Worm (Caenorhabditis elegans) whole organism, L1 larva: ENCODE results near the gene ZC416.2.

Experiments
- Y116A8C.19 ChIP-seq: sonication (generic microtip); optimal IDR thresholded peaks from 2 replicates; lab custom pipeline; 2016; ENCODE audit warnings: missing compliant biosample characterization, missing genetic modification characterization, borderline replicate concordance
- alr-1 ChIP-seq: fragments of 200-800 bp; sonication (Bioruptor generic); optimal IDR thresholded peaks from 2 replicates; lab custom pipeline; 2018; ENCODE audit warnings: borderline replicate concordance, mild to moderate bottlenecking, missing genetic modification characterization, missing compliant biosample characterization
- ceh-90 ChIP-seq: sonication (generic microtip); optimal IDR thresholded peaks from 2 replicates; lab custom pipeline; 2016; ENCODE audit warnings: missing genetic modification characterization, missing compliant biosample characterization
- ces-1 ChIP-seq: fragments of 150-350 bp; optimal IDR thresholded peaks from 2 replicates; lab custom pipeline; 2014; ENCODE audit warnings: missing biosample characterization, missing genetic modification reagents, missing genetic modification characterization
- efl-1 ChIP-seq, 4 experiments: fragments of 150-350 bp; optimal IDR thresholded peaks in 3 of 4; peaks in 1 of 4; 1 replicate in 1 of 4; 2 replicates in 3 of 4; lab custom pipeline; 2014; ENCODE audit warnings: missing biosample characterization in 2 of 4, missing genetic modification characterization in 2 of 4, missing genetic modification reagents in 2 of 4
- efl-3 ChIP-seq: fragments of 200-800 bp; sonication (Bioruptor generic); optimal IDR thresholded peaks from 2 replicates; lab custom pipeline; 2018; ENCODE audit warnings: mild to moderate bottlenecking, missing genetic modification characterization, missing compliant biosample characterization
- egl-13 ChIP-seq: sonication (generic microtip); optimal IDR thresholded peaks from 2 replicates; lab custom pipeline; 2016; ENCODE audit warnings: missing genotype, missing genetic modification reagents, missing genetic modification characterization, missing compliant biosample characterization
- fos-1 ChIP-seq: fragments of 150-350 bp; optimal IDR thresholded peaks from 2 replicates; lab custom pipeline; 2014; ENCODE audit warnings: missing biosample characterization, missing genetic modification characterization
- grh-1 ChIP-seq: fragments of 200-800 bp; sonication (Bioruptor generic); IDR thresholded peaks from 2 replicates; pipeline ENCODE4 v1.3.6; 2022; ENCODE audit warnings: missing genetic modification reagents, missing genetic modification characterization, missing compliant biosample characterization
- hlh-17 ChIP-seq: fragments of 200-800 bp; sonication (Bioruptor generic); optimal IDR thresholded peaks from 2 replicates; lab custom pipeline; 2018; ENCODE audit warnings: missing genetic modification characterization, mild to moderate bottlenecking, missing compliant biosample characterization, moderate library complexity, borderline replicate concordance
- lin-13 ChIP-seq: fragments of 150-350 bp; optimal IDR thresholded peaks from 2 replicates; lab custom pipeline; 2014; ENCODE audit warnings: missing biosample characterization, missing genetic modification reagents, missing genetic modification characterization
- lin-14 ChIP-seq: fragments of 200-800 bp; sonication (Bioruptor generic); optimal IDR thresholded peaks from 2 replicates; lab custom pipeline; 2018; ENCODE audit warnings: mild to moderate bottlenecking, missing genetic modification characterization, moderate library complexity, missing compliant biosample characterization
- lin-15B ChIP-seq: fragments of 150-350 bp; sonication (generic microtip); optimal IDR thresholded peaks from 3 replicates; lab custom pipeline; 2014; ENCODE audit warnings: missing biosample characterization, missing genetic modification characterization
- lin-35 ChIP-seq, 2 experiments: fragments of 150-350 bp; optimal IDR thresholded peaks; 2 replicates each; lab custom pipeline; 2014; ENCODE audit warnings: missing biosample characterization in 2 of 2, missing genetic modification characterization in 2 of 2, missing genetic modification reagents in 2 of 2
- lin-39 ChIP-seq: fragments of 150-350 bp; optimal IDR thresholded peaks from 2 replicates; lab custom pipeline; 2014; ENCODE audit warnings: missing biosample characterization, missing genetic modification reagents, missing genetic modification characterization
- lsy-2 ChIP-seq, 2 experiments: fragments of 150-350 bp; optimal IDR thresholded peaks; 2 replicates each; lab custom pipeline; 2014; ENCODE audit warnings: missing biosample characterization in 2 of 2, missing genetic modification characterization in 2 of 2
- mef-2 ChIP-seq: fragments of 150-350 bp; optimal IDR thresholded peaks from 2 replicates; lab custom pipeline; 2014; ENCODE audit warnings: missing biosample characterization, missing genetic modification characterization
- mep-1 ChIP-seq: fragments of 150-350 bp; optimal IDR thresholded peaks from 2 replicates; lab custom pipeline; 2014; ENCODE audit warnings: missing biosample characterization, missing genetic modification characterization
- nhr-12 ChIP-seq: sonication (generic microtip); optimal IDR thresholded peaks from 2 replicates; lab custom pipeline; 2017; ENCODE audit warnings: missing biosample characterization, missing genetic modification characterization
- nhr-19 ChIP-seq: fragments of 200-800 bp; sonication (Bioruptor generic); conservative IDR thresholded peaks from 2 replicates; pipeline ENCODE4 v1.3.6; 2022; ENCODE audit warnings: missing genetic modification characterization, missing compliant biosample characterization
- nhr-20 ChIP-seq: sonication (generic microtip); optimal IDR thresholded peaks from 2 replicates; lab custom pipeline; 2016; ENCODE audit warnings: mild to moderate bottlenecking, missing genetic modification characterization, missing compliant biosample characterization
- nhr-71 ChIP-seq: sonication (generic microtip); optimal IDR thresholded peaks from 2 replicates; lab custom pipeline; 2016; ENCODE audit warnings: mild to moderate bottlenecking, missing genetic modification characterization, moderate library complexity, missing compliant biosample characterization
- nhr-77 ChIP-seq: fragments of 150-350 bp; optimal IDR thresholded peaks from 2 replicates; lab custom pipeline; 2014; ENCODE audit warnings: missing biosample characterization, missing genetic modification characterization
- nhr-85 ChIP-seq: sonication (generic microtip); peaks from one replicate; lab custom pipeline; 2016; ENCODE audit warnings: missing genetic modification characterization, inconsistent platforms, missing compliant biosample characterization
- pax-3 ChIP-seq: fragments of 200-800 bp; sonication (Bioruptor generic); optimal IDR thresholded peaks from 2 replicates; lab custom pipeline; 2018; ENCODE audit warnings: mild to moderate bottlenecking, missing genetic modification characterization, moderate library complexity, missing compliant biosample characterization
- rnt-1 ChIP-seq: sonication (generic microtip); optimal IDR thresholded peaks from 2 replicates; lab custom pipeline; 2016; ENCODE audit warnings: mild to moderate bottlenecking, missing genetic modification characterization, moderate library complexity, missing compliant biosample characterization
- skn-1 ChIP-seq: fragments of 150-350 bp; optimal IDR thresholded peaks from 2 replicates; lab custom pipeline; 2014; ENCODE audit warnings: missing biosample characterization, missing genetic modification characterization
- snpc-4 ChIP-seq: fragments of 150-350 bp; optimal IDR thresholded peaks from 2 replicates; lab custom pipeline; 2014; ENCODE audit warnings: missing biosample characterization, missing genetic modification characterization
- snu-23 ChIP-seq: sonication (generic microtip); optimal IDR thresholded peaks from 2 replicates; lab custom pipeline; 2016; ENCODE audit warnings: missing genetic modification characterization, missing compliant biosample characterization
- sptf-1 ChIP-seq: fragments of 150-350 bp; optimal IDR thresholded peaks from 2 replicates; lab custom pipeline; 2014; ENCODE audit warnings: missing biosample characterization, missing genetic modification characterization
- swsn-7 ChIP-seq: sonication (generic microtip); optimal IDR thresholded peaks from 2 replicates; lab custom pipeline; 2016; ENCODE audit warnings: missing genetic modification characterization, missing compliant biosample characterization
- tlp-1 ChIP-seq: fragments of 150-350 bp; optimal IDR thresholded peaks from 2 replicates; lab custom pipeline; 2014; ENCODE audit warnings: missing biosample characterization, missing genetic modification characterization
- unc-130 ChIP-seq: fragments of 150-350 bp; optimal IDR thresholded peaks from 2 replicates; lab custom pipeline; 2017; ENCODE audit warnings: missing biosample characterization, missing genetic modification characterization, inconsistent platforms
- unc-98 ChIP-seq: fragments of 200-800 bp; sonication (Bioruptor generic); IDR thresholded peaks from 2 replicates; pipeline ENCODE4 v1.3.6; 2022; ENCODE audit warnings: missing genetic modification characterization, missing compliant biosample characterization
- zip-4 ChIP-seq: fragments of 200-800 bp; sonication (Bioruptor generic); optimal IDR thresholded peaks from 2 replicates; lab custom pipeline; 2018; ENCODE audit warnings: mild to moderate bottlenecking, missing genetic modification characterization, moderate library complexity, missing compliant biosample characterization

ZC416.2 gene

ce11 chrIV:3654823-3655222 lies 21.4 kb downstream of the ZC416.2 start:
- TF ChIP-seq tlp-1 (tag; lab: Kevin White, UChicago) = no peak
- TF ChIP-seq fos-1 = no peak
- TF ChIP-seq lin-14 (GFP tag; lab: Kevin White, UChicago) = peak; percentile 14
- TF ChIP-seq nhr-19 = 0 out of 2 replicates have a peak, but pooled peaks have one; percentile 2
- no peak for TF ChIP-seq swsn-7
- no peak for TF ChIP-seq grh-1
- TF ChIP-seq nhr-71 (tag; lab: Kevin White, UChicago) = peak; percentile 2
- TF ChIP-seq rnt-1 (tag; lab: Kevin White, UChicago) = peak; percentile 63
- TF ChIP-seq, all 84 proteins: peak for 4

- no peak for TF ChIP-seq snpc-4 (tag; lab: Kevin White, UChicago)
- TF ChIP-seq nhr-20 (tag; lab: Kevin White, UChicago) = peak; percentile 40
- no peak for TF ChIP-seq nhr-77 (tag; lab: Kevin White, UChicago)
- TF ChIP-seq lin-35 (GFP tag; optimal IDR thresholded peaks at IDR 0.05; lab: Kevin White, UChicago) = no peak
- TF ChIP-seq efl-1 (optimal IDR thresholded peaks at IDR 0.05; lab: Kevin White, UChicago) = peak in 1 of 2 experiments; percentile 4
- no peak for TF ChIP-seq efl-1 (GFP tag; optimal IDR thresholded peaks at IDR 0.05 in 1 of 2; lab: Kevin White, UChicago)
- TF ChIP-seq lsy-2 (tag; optimal IDR thresholded peaks at IDR 0.05; lab: Kevin White, UChicago) = peak; percentile 35 to 57
- TF ChIP-seq unc-130 (tag; lab: Kevin White, UChicago) = peak; percentile 15
- peak; percentile 83 for TF ChIP-seq nhr-71 (tag; lab: Kevin White, UChicago)
- no peak for TF ChIP-seq hlh-17 (GFP tag; lab: Kevin White, UChicago)
- peak; percentile 2 for TF ChIP-seq mep-1 (tag; lab: Kevin White, UChicago)
- no peak for TF ChIP-seq alr-1 (tag; lab: Kevin White, UChicago)
- TF ChIP-seq rnt-1 (tag; lab: Kevin White, UChicago) = peak; percentile 65
- TF ChIP-seq Y116A8C.19 (tag; lab: Kevin White, UChicago) = no peak
- TF ChIP-seq lin-14 (GFP tag; lab: Kevin White, UChicago) = peak; percentile 67
- TF ChIP-seq nhr-19 = peak; percentile 77
- TF ChIP-seq zip-4 (GFP tag; lab: Kevin White, UChicago) = no peak
- no peak for TF ChIP-seq ces-1
- peak; percentile 33; the same call in 1 of the 2 replicates for TF ChIP-seq unc-98 (GFP tag; lab: Robert Waterston, UW)
- peak; percentile 4 for TF ChIP-seq nhr-85
- peak; percentile 44 for TF ChIP-seq snu-23
- TF ChIP-seq ceh-90 = no peak
- TF ChIP-seq mef-2 (tag; lab: Kevin White, UChicago) = peak; percentile 36
- peak; percentile 1 for TF ChIP-seq lin-39 (tag; lab: Kevin White, UChicago)
Measured at ce11 chrIV:3655896-3656295, 22.5 kb downstream of the ZC416.2 start.

- TF ChIP-seq efl-1 (optimal IDR thresholded peaks at IDR 0.05; lab: Kevin White, UChicago) (no peak), efl-1 (GFP tag; optimal IDR thresholded peaks at IDR 0.05 in 1 of 2; lab: Kevin White, UChicago) (peak in 1 of 2 experiments; percentile 39), skn-1 (no peak), hlh-17 (GFP tag; lab: Kevin White, UChicago) (no peak), lin-15B (tag; lab: Kevin White, UChicago) (no peak)
Measured at ce11 chrIV:3659951-3660350, 26.5 kb downstream of the ZC416.2 start.

DNA sequence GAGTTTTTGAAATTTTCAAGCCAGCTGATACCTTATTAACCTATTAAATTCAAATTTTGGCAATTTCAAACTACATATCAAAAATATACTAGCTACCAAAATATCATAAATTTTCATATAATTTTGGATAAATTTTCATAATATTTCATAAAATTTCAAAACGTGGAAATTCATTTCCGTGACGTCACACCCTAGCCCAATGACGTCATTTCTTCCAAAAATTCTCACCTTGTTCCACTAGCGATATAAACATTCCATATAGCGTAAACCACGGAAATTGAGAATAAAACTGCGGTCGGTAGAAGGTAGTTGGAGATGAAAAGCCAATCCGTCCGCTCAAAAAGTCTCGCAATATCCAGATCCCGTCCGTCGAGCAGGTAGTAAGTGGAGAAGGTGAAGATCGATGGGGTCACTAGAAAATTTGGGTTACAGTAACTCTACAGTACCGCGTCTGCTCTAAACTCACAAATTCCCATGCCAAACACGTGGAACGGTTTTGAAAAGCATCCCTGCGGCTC lies 27.8 kb downstream of the ZC416.2 start:
- TF ChIP-seq sptf-1 (tag; lab: Kevin White, UChicago) = no peak
- no peak for TF ChIP-seq pax-3 (tag; lab: Kevin White, UChicago)
- no peak for TF ChIP-seq nhr-12 (tag; lab: Kevin White, UChicago)
- TF ChIP-seq efl-3 (GFP tag; lab: Kevin White, UChicago) = no peak
- no peak for TF ChIP-seq nhr-71 (tag; lab: Kevin White, UChicago)
- no peak for TF ChIP-seq egl-13 (tag; lab: Kevin White, UChicago)
- no peak for TF ChIP-seq lin-13 (GFP tag; lab: Kevin White, UChicago)
- no peak for TF ChIP-seq efl-1 (optimal IDR thresholded peaks at IDR 0.05; lab: Kevin White, UChicago)
- TF ChIP-seq efl-1 (GFP tag; optimal IDR thresholded peaks at IDR 0.05 in 1 of 2; lab: Kevin White, UChicago) = peak in 1 of 2 experiments; percentile 73
- peak; percentile 31 for TF ChIP-seq nhr-85
